Worm (Caenorhabditis elegans): ENCODE measurements around the gene C02B8.7.

The C02B8.7 gene

DNA sequence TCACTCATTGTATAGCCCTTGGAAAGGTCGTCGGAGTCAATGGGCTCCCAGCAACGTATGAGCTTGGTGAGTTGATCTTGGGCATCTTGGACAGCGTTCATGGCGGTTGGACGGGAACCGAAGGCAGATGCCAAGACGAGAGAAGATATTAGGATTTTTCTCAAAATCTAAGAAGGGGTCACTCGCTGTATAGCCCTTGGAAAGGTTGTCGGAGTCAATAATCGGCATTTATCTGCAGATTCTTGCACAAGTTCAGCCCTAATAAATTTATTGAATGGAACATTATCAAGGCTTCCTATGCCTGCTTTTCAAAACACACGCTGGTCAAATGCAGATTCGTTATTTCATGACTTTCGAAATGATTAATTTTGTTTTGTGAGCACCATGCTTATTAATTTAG is at the start of gene C02B8.7:
Gene C02B8.7, minus strand, starts transcription at position 101 of the 400 bp plus-strand sequence.
- TF ChIP-seq ceh-63 (GFP tag; optimal IDR thresholded peaks at IDR 0.05) (no peak), nhr-77 (tag; optimal IDR thresholded peaks at IDR 0.05) (no peak), pag-3 (tag; optimal IDR thresholded peaks at IDR 0.05; ENCODE audit: borderline replicate concordance, insufficient read depth) (no peak), nhr-85 (tag) (no peak), irx-1 (tag; optimal IDR thresholded peaks at IDR 0.05) (no peak), C04F5.9 (tag; optimal IDR thresholded peaks at IDR 0.05) (no peak), nhr-237 (tag; optimal IDR thresholded peaks at IDR 0.05) (no peak), nhr-76 (tag; optimal IDR thresholded peaks at IDR 0.05) (no peak), elt-2 (tag; optimal IDR thresholded peaks at IDR 0.05) (no peak), nhr-19 (GFP tag; conservative IDR thresholded peaks at IDR 0.05) (no peak), swsn-7 (tag; optimal IDR thresholded peaks at IDR 0.05) (no peak)

DNA sequence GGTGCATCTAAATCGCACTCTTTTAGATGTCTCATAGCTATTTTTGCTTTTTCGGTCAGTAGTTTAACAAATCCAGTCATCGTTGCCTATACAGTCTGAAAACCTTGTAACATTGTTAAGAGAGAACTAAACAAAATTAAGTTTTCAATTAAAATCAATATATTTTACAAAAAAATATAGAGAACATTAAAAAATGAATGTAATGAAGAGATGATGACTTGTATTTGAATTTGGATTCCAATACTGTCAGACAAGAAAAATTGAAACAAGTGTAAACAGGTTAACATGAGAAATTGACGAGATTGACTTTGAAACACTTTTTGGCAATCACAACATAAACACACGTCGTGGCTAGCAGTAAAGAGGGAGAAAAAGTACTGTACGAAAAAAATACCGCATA is 47.4 kb upstream of the C02B8.7 start, which contains the start of gene C17H11.5:
Gene C17H11.5, minus strand, starts transcription at position 101 of the 400 bp plus-strand sequence.
- TF ChIP-seq alr-1 (tag; optimal IDR thresholded peaks at IDR 0.05; ENCODE audit: borderline replicate concordance) (no peak), nhr-12 (tag; optimal IDR thresholded peaks at IDR 0.05) (no peak), unc-130 (tag; optimal IDR thresholded peaks at IDR 0.05) (no peak), egl-13 (tag; optimal IDR thresholded peaks at IDR 0.05) (no peak), nhr-20 (tag; optimal IDR thresholded peaks at IDR 0.05) (no peak)

DNA sequence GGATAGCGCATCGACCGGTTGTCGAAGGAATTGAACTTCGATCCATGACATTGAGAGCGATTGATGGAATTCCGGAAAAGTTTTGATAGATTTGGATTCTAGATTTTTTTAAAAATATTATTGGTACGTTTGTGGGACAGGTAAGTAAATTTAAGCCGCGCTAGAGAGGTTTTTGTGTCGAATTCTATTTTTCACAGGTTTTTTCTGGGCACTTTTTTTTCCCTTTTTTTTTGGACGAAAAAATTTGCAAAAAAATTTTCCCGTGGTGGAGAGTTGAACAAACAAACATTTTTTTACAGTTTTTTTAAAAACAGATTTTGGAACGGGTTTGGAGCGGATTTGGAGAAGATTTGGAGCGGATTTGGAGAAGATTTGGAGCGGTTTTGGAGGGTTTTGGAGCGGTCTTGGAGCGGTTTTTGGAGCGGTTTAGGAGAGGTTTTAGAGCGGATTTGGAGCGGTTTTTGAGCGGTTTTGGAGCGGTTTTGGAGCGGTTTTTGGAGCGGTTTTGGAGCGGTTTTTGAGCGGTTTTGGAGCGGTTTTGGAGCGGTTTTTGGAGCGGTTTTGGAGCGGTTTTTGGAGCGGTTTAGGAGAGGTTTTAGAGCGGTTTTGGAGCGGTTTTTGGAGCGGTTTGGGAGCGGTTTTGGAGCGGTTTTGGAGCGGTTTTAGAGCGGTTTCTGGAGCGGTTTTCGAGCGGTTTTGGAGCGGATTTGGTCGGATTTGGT is 44.1 kb upstream of the C02B8.7 start, which contains the start of gene C17H11.4:
Gene C17H11.4, minus strand, starts transcription at position 51 of the 722 bp plus-strand sequence.
- peak; percentile 10 for TF ChIP-seq nhr-85 (tag)

DNA sequence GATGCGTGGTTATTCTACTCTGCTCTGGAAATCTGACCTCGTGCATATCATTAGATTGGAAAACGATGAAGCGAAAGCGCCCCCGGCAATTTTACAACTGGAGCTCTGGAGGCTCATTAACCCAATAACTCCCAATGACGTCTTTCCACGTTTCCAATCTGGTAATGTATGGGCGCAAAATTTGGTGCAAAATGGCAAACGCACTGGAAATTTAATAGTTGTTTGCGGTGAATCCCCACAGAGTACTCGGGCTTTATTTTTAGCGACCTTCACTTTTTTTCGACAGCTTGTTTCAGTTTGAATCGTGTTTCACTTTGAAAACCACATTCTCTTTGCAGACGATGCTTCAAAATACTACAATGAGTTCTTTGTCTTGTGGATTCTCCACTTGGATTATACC is 35.9 kb upstream of the C02B8.7 start, which contains the start of gene C17H11.1:
Gene C17H11.1, plus strand, starts transcription at position 301 of the 400 bp plus-strand sequence.
- no peak for TF ChIP-seq unc-62 (GFP tag; optimal IDR thresholded peaks at IDR 0.05)
- TF ChIP-seq lin-15B (tag; optimal IDR thresholded peaks at IDR 0.05), result no peak
- no peak for TF ChIP-seq irx-1 (tag; optimal IDR thresholded peaks at IDR 0.05)
- no peak for TF ChIP-seq zag-1 (tag; optimal IDR thresholded peaks at IDR 0.05)
- no peak for TF ChIP-seq nhr-84 (tag; optimal IDR thresholded peaks at IDR 0.05)
- TF ChIP-seq nhr-71 (tag; optimal IDR thresholded peaks at IDR 0.05), result no peak
- TF ChIP-seq lin-35 (GFP tag; optimal IDR thresholded peaks at IDR 0.05), result no peak
- no peak for TF ChIP-seq grh-1 (GFP tag; IDR thresholded peaks at IDR 0.05)
- TF ChIP-seq aly-2 (tag; optimal IDR thresholded peaks at IDR 0.05), result no peak
- TF ChIP-seq unc-30 (tag; optimal IDR thresholded peaks at IDR 0.05), result no peak

DNA sequence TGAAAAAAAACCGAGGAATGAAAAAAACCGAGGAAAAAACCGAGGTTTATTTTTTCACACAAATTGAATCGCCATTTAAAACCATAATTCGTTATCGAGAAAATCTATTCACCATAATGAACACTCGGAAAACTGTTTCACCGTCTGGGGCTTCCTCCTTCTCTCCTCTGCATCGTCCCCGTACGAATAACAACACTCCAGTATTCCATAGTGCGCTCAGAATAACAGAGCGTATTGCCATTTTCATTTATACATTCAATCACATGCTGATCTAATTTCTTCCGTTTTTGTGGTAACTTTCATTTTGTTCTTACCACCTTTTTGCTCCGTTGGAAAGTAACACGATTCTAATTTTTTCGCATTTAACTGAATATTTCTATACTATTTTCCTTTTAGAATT is 31.9 kb upstream of the C02B8.7 start, which contains the start of gene C17H11.2:
Gene C17H11.2, plus strand, starts transcription at position 397 of the 400 bp plus-strand sequence.
- TF ChIP-seq snpc-4 (tag; optimal IDR thresholded peaks at IDR 0.05), result no peak
- TF ChIP-seq hlh-17 (GFP tag; optimal IDR thresholded peaks at IDR 0.05; ENCODE audit: borderline replicate concordance), result no peak
- no peak for TF ChIP-seq sup-37 (GFP tag; optimal IDR thresholded peaks at IDR 0.05)
- TF ChIP-seq C16A3.4 (tag; optimal IDR thresholded peaks at IDR 0.05), result peak; percentile 6
- no peak for TF ChIP-seq zag-1 (tag; optimal IDR thresholded peaks at IDR 0.05)
- TF ChIP-seq lir-3 (tag; optimal IDR thresholded peaks at IDR 0.05; ENCODE audit: poor library complexity), result no peak
- no peak for TF ChIP-seq irx-1 (tag; optimal IDR thresholded peaks at IDR 0.05)
- TF ChIP-seq lsy-2 (tag; optimal IDR thresholded peaks at IDR 0.05), result peak in 1 of 2 experiments; percentile 51
- TF ChIP-seq nhr-20 (tag; optimal IDR thresholded peaks at IDR 0.05), result peak; percentile 2
- peak in 1 of 3 experiments; percentile 2 for TF ChIP-seq ceh-82 (tag; optimal IDR thresholded peaks at IDR 0.05)
- peak in 1 of 6 experiments; percentile 5 for TF ChIP-seq elt-3 (tag; optimal IDR thresholded peaks at IDR 0.05)
- TF ChIP-seq lin-35 (GFP tag; optimal IDR thresholded peaks at IDR 0.05), result peak in 1 of 2 experiments; percentile 45
- TF ChIP-seq hpl-2 (GFP tag; optimal IDR thresholded peaks at IDR 0.05), result no peak
- TF ChIP-seq snu-23 (GFP tag; optimal IDR thresholded peaks at IDR 0.05), result peak; percentile 38
- peak; percentile 43 for TF ChIP-seq blmp-1 (tag; optimal IDR thresholded peaks at IDR 0.05)
- peak; percentile 42 for TF ChIP-seq lin-14 (GFP tag; optimal IDR thresholded peaks at IDR 0.05)
- no peak for TF ChIP-seq efl-3 (GFP tag; optimal IDR thresholded peaks at IDR 0.05)
- TF ChIP-seq efl-1 (optimal IDR thresholded peaks at IDR 0.05), result no peak
- peak in 1 of 2 experiments; percentile 89 for TF ChIP-seq efl-1 (GFP tag; optimal IDR thresholded peaks at IDR 0.05 in 1 of 2)
- no peak for TF ChIP-seq ceh-8 (GFP tag; optimal IDR thresholded peaks at IDR 0.05)
- TF ChIP-seq unc-98 (GFP tag; IDR thresholded peaks at IDR 0.05), result no peak
